Fruit fly (Drosophila melanogaster) whole organism, prepupa: ENCODE measurements around the gene RhoGAP68F.

Experiments
- Blimp-1 ChIP-seq: fragments of 200-800 bp; sonication (Bioruptor generic); optimal IDR thresholded peaks from 3 replicates; lab custom pipeline; 2017; ENCODE audit warnings: missing biosample characterization, missing genetic modification characterization, mild to moderate bottlenecking, moderate library complexity, missing genetic modification reagents
- CG10631 ChIP-seq: fragments of 200-800 bp; sonication (Bioruptor generic); optimal IDR thresholded peaks from 2 replicates; lab custom pipeline; 2016; ENCODE audit warnings: missing biosample characterization, missing genetic modification characterization
- CG11294 ChIP-seq: fragments of 200-800 bp; sonication (Bioruptor generic); IDR thresholded peaks from 2 replicates; pipeline ENCODE4 v1.3.6; 2022; ENCODE audit warnings: missing biosample characterization, missing genetic modification characterization
- CG11762 ChIP-seq: fragments of 200-800 bp; sonication (Bioruptor generic); optimal IDR thresholded peaks from 3 replicates; lab custom pipeline; 2016; ENCODE audit warnings: missing biosample characterization, missing genetic modification characterization; ENCODE audit not compliant: insufficient read depth
- CG11902 ChIP-seq: fragments of 200-800 bp; sonication (Bioruptor generic); optimal IDR thresholded peaks from 3 replicates; lab custom pipeline; 2016; ENCODE audit warnings: missing biosample characterization, missing genetic modification characterization
- CG15336 ChIP-seq: fragments of 200-800 bp; sonication (Bioruptor generic); IDR thresholded peaks from 2 replicates; pipeline ENCODE4 v1.3.6; 2022; ENCODE audit warnings: missing biosample characterization, missing genetic modification characterization
- CG1621 ChIP-seq: fragments of 200-800 bp; sonication (Bioruptor generic); optimal IDR thresholded peaks from 3 replicates; lab custom pipeline; 2018; ENCODE audit warnings: missing biosample characterization, mild to moderate bottlenecking, missing genetic modification characterization
- CG3032 ChIP-seq: fragments of 200-800 bp; optimal IDR thresholded peaks from 2 replicates; lab custom pipeline; 2019; ENCODE audit warnings: missing biosample characterization, mild to moderate bottlenecking, missing genetic modification characterization, moderate library complexity
- CG31627 ChIP-seq: fragments of 200-800 bp; sonication (Bioruptor generic); optimal IDR thresholded peaks from 3 replicates; lab custom pipeline; 2016; ENCODE audit warnings: missing biosample characterization, missing genetic modification characterization
- CG32006 ChIP-seq: fragments of 200-800 bp; sonication (Bioruptor generic); optimal IDR thresholded peaks from 3 replicates; lab custom pipeline; 2017; ENCODE audit warnings: missing biosample characterization, mild to moderate bottlenecking, missing genetic modification characterization
- CG34406 ChIP-seq: fragments of 200-800 bp; sonication (Bioruptor generic); optimal IDR thresholded peaks from 3 replicates; lab custom pipeline; 2016; ENCODE audit warnings: missing biosample characterization, missing genetic modification characterization
- CG3919 ChIP-seq: fragments of 200-800 bp; sonication (Bioruptor generic); optimal IDR thresholded peaks from 3 replicates; lab custom pipeline; 2016; ENCODE audit warnings: missing biosample characterization, missing genetic modification characterization
- CG6276 ChIP-seq: fragments of 200-800 bp; sonication (Bioruptor generic); optimal IDR thresholded peaks from 2 replicates; lab custom pipeline; 2017; ENCODE audit warnings: missing biosample characterization, mild to moderate bottlenecking, missing genetic modification characterization
- CG6792 ChIP-seq: fragments of 200-800 bp; sonication (Bioruptor generic); optimal IDR thresholded peaks from 3 replicates; lab custom pipeline; 2016; ENCODE audit warnings: missing biosample characterization, missing genetic modification characterization
- CG6808 ChIP-seq: fragments of 200-800 bp; sonication (Bioruptor generic); optimal IDR thresholded peaks from 3 replicates; lab custom pipeline; 2017; ENCODE audit warnings: missing biosample characterization, missing genetic modification characterization, mild to moderate bottlenecking, moderate library complexity, missing genetic modification reagents
- CG7368 ChIP-seq: fragments of 200-800 bp; sonication (Bioruptor generic); optimal IDR thresholded peaks from 3 replicates; lab custom pipeline; 2016; ENCODE audit warnings: missing biosample characterization, missing genetic modification characterization
- CG8119 ChIP-seq: fragments of 200-800 bp; sonication (Bioruptor generic); IDR thresholded peaks from 3 replicates; pipeline ENCODE4 v1.3.6; 2022; ENCODE audit warnings: missing biosample characterization, missing genetic modification characterization
- CG8319 ChIP-seq: fragments of 200-800 bp; sonication (Bioruptor generic); optimal IDR thresholded peaks from 3 replicates; lab custom pipeline; 2016; ENCODE audit warnings: missing biosample characterization, missing genetic modification characterization
- CG8632 ChIP-seq: fragments of 200-800 bp; sonication (Bioruptor generic); optimal IDR thresholded peaks from 3 replicates; lab custom pipeline; 2016; ENCODE audit warnings: missing biosample characterization, missing genetic modification characterization
- CG9139 ChIP-seq: fragments of 200-800 bp; sonication (Bioruptor generic); optimal IDR thresholded peaks from 3 replicates; lab custom pipeline; 2017; ENCODE audit warnings: missing biosample characterization, mild to moderate bottlenecking, missing genetic modification characterization
- Eip75B ChIP-seq: fragments of 200-800 bp; sonication (Bioruptor generic); optimal IDR thresholded peaks from 3 replicates; lab custom pipeline; 2016; ENCODE audit warnings: missing biosample characterization, missing genetic modification characterization
- Eip78C ChIP-seq: fragments of 200-800 bp; sonication (Bioruptor generic); peaks from one replicate; lab custom pipeline; 2016; ENCODE audit warnings: missing biosample characterization, missing genetic modification characterization
- Eip93F ChIP-seq: fragments of 200-800 bp; sonication (Bioruptor generic); optimal IDR thresholded peaks from 2 replicates; lab custom pipeline; 2016; ENCODE audit warnings: missing biosample characterization, mild to moderate bottlenecking, missing genetic modification characterization
- Ets21C ChIP-seq: fragments of 200-800 bp; sonication (Bioruptor generic); optimal IDR thresholded peaks from 3 replicates; lab custom pipeline; 2016; ENCODE audit warnings: missing biosample characterization, missing genetic modification characterization
- Gug ChIP-seq: fragments of 200-800 bp; sonication (Bioruptor generic); IDR thresholded peaks from 2 replicates; pipeline ENCODE4 v1.3.6; 2022; ENCODE audit warnings: missing biosample characterization, missing genetic modification characterization
- Hr38 ChIP-seq: sonication (Bioruptor generic); optimal IDR thresholded peaks from 2 replicates; lab custom pipeline; 2016; ENCODE audit warnings: missing biosample characterization, missing genetic modification characterization
- Hr4 ChIP-seq: fragments of 200-800 bp; sonication (Bioruptor generic); optimal IDR thresholded peaks from 3 replicates; lab custom pipeline; 2016; ENCODE audit warnings: missing biosample characterization, missing genetic modification characterization
- Lpt ChIP-seq: fragments of 200-800 bp; sonication (Bioruptor generic); optimal IDR thresholded peaks from 3 replicates; lab custom pipeline; 2016; ENCODE audit warnings: missing biosample characterization, missing genetic modification characterization
- Met ChIP-seq: fragments of 200-800 bp; sonication (Bioruptor generic); optimal IDR thresholded peaks from 3 replicates; lab custom pipeline; 2016; ENCODE audit warnings: missing biosample characterization, missing genetic modification characterization
- OdsH ChIP-seq: fragments of 200-800 bp; sonication (Bioruptor generic); optimal IDR thresholded peaks from 3 replicates; lab custom pipeline; 2016; ENCODE audit warnings: missing biosample characterization, missing genetic modification characterization
- Smox ChIP-seq: fragments of 200-800 bp; sonication (Bioruptor generic); optimal IDR thresholded peaks from 3 replicates; lab custom pipeline; 2016; ENCODE audit warnings: missing biosample characterization, missing genetic modification characterization
- Sox102F ChIP-seq: fragments of 200-800 bp; sonication (Bioruptor generic); optimal IDR thresholded peaks from 2 replicates; lab custom pipeline; 2016; ENCODE audit warnings: missing biosample characterization, mild to moderate bottlenecking, missing genetic modification characterization
- Sox14 ChIP-seq: fragments of 200-800 bp; sonication (Bioruptor generic); optimal IDR thresholded peaks from 3 replicates; lab custom pipeline; 2016; ENCODE audit warnings: missing biosample characterization, missing genetic modification characterization
- Sox15 ChIP-seq: fragments of 200-800 bp; sonication (Bioruptor generic); optimal IDR thresholded peaks from 3 replicates; lab custom pipeline; 2016; ENCODE audit warnings: missing biosample characterization, missing genetic modification characterization
- acj6 ChIP-seq: fragments of 200-800 bp; sonication (Bioruptor generic); optimal IDR thresholded peaks from 3 replicates; lab custom pipeline; 2016; ENCODE audit warnings: missing biosample characterization, missing genetic modification characterization
- cyc ChIP-seq: fragments of 200-800 bp; sonication (Bioruptor generic); optimal IDR thresholded peaks from 3 replicates; lab custom pipeline; 2016; ENCODE audit warnings: missing biosample characterization, missing genetic modification characterization
- dac ChIP-seq: fragments of 200-800 bp; sonication (Bioruptor generic); optimal IDR thresholded peaks from 2 replicates; lab custom pipeline; 2017; ENCODE audit warnings: missing biosample characterization, mild to moderate bottlenecking, missing genetic modification characterization
- dsx ChIP-seq: fragments of 200-800 bp; optimal IDR thresholded peaks from 3 replicates; lab custom pipeline; 2019; ENCODE audit warnings: missing biosample characterization, mild to moderate bottlenecking, missing genetic modification characterization, moderate library complexity; ENCODE audit not compliant: poor library complexity, severe bottlenecking
- eg ChIP-seq: fragments of 200-800 bp; sonication (Bioruptor generic); IDR thresholded peaks from 3 replicates; pipeline ENCODE4 v1.3.6; 2022; ENCODE audit warnings: missing biosample characterization, missing genetic modification characterization
- fd59A ChIP-seq: fragments of 200-800 bp; sonication (Bioruptor generic); optimal IDR thresholded peaks from 2 replicates; lab custom pipeline; 2017; ENCODE audit warnings: missing biosample characterization, mild to moderate bottlenecking, missing genetic modification characterization, missing genetic modification reagents
- fd85E ChIP-seq: fragments of 200-800 bp; sonication (Bioruptor generic); optimal IDR thresholded peaks from 3 replicates; lab custom pipeline; 2016; ENCODE audit warnings: missing biosample characterization, missing genetic modification characterization
- fkh ChIP-seq: fragments of 200-800 bp; sonication (Bioruptor generic); optimal IDR thresholded peaks from 3 replicates; lab custom pipeline; 2017; ENCODE audit warnings: missing biosample characterization, mild to moderate bottlenecking, missing genetic modification characterization, moderate library complexity
- pdm3 ChIP-seq: fragments of 200-800 bp; sonication (Bioruptor generic); optimal IDR thresholded peaks from 3 replicates; lab custom pipeline; 2016; ENCODE audit warnings: missing biosample characterization, missing genetic modification characterization
- salr ChIP-seq, 2 experiments: fragments of 200-800 bp; sonication (Bioruptor generic); optimal IDR thresholded peaks; 3 replicates each; lab custom pipeline; 2016 to 2018; ENCODE audit warnings: missing biosample characterization in 2 of 2, missing genetic modification characterization in 2 of 2, mild to moderate bottlenecking in 1 of 2
- spab ChIP-seq: fragments of 200-800 bp; sonication (Bioruptor generic); optimal IDR thresholded peaks from 2 replicates; lab custom pipeline; 2017; ENCODE audit warnings: missing biosample characterization, mild to moderate bottlenecking, missing genetic modification characterization, missing genetic modification reagents
- ss ChIP-seq, 2 experiments: fragments of 200-800 bp; sonication (Bioruptor generic); optimal IDR thresholded peaks; 2 replicates in 1 of 2; 3 replicates in 1 of 2; lab custom pipeline; 2017 to 2018; ENCODE audit warnings: mild to moderate bottlenecking in 2 of 2, missing biosample characterization in 2 of 2, missing genetic modification characterization in 2 of 2, moderate library complexity in 1 of 2
- vri ChIP-seq: fragments of 200-800 bp; sonication (Bioruptor generic); optimal IDR thresholded peaks from 3 replicates; lab custom pipeline; 2016; ENCODE audit warnings: missing biosample characterization, mild to moderate bottlenecking, missing genetic modification characterization

Gene RhoGAP68F

DNA sequence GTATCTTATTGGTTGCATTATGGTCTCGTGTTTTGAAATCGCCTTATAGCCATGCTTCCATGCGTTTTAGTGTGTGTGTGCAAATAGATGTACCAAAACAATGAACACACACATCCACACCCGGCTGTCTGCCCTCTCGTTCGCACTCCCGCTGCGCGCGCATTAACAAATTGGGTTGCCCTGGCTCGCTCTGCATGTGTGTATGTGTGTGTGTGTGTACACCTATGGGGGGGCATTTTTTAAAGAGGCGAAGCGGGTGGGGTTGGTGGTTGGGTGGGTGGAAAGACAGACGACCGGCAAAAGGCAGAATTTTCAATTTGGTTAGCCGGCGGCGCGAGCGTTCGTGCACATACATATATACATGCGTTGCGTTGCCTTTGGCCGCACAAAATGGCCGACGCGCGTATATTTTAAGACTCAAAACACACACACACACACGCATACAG is 14.5 kb upstream of the RhoGAP68F start (continued):
- no peak for TF ChIP-seq CG32006 (GFP tag; lab: Kevin White, UChicago)
- peak; percentile 62 to 64 for TF ChIP-seq ss (GFP tag; optimal IDR thresholded peaks at IDR 0.05; lab: Kevin White, UChicago)
- TF ChIP-seq CG11902 (GFP tag; lab: Kevin White, UChicago) = no peak
- TF ChIP-seq CG34406 (GFP tag; lab: Kevin White, UChicago) = peak; percentile 20
- no peak for TF ChIP-seq salr (GFP tag; optimal IDR thresholded peaks at IDR 0.05; lab: Kevin White, UChicago)
- peak; percentile 21 for TF ChIP-seq CG3919 (GFP tag; lab: Kevin White, UChicago)
- no peak for TF ChIP-seq eg
- TF ChIP-seq Gug = no peak
- peak; percentile 37 for TF ChIP-seq dsx (GFP tag; lab: Kevin White, UChicago)
- TF ChIP-seq CG11762 (GFP tag; lab: Kevin White, UChicago) = no peak
- TF ChIP-seq CG6808 (GFP tag; lab: Kevin White, UChicago) = peak; percentile 48
- TF ChIP-seq Eip78C (GFP tag; lab: Kevin White, UChicago) = peak; percentile 45
- no peak for TF ChIP-seq fd85E
- peak; percentile 3 for TF ChIP-seq vri (GFP tag; lab: Kevin White, UChicago)
- TF ChIP-seq CG7368 (GFP tag; lab: Kevin White, UChicago) = no peak
- no peak for TF ChIP-seq CG8319 (GFP tag; lab: Kevin White, UChicago)
- TF ChIP-seq Blimp-1 (GFP tag; lab: Kevin White, UChicago) = no peak
- no peak for TF ChIP-seq Smox (GFP tag; lab: Kevin White, UChicago)
- TF ChIP-seq CG8119 (GFP tag; lab: Robert Waterston, UW) = 0 out of 3 replicates have a peak, but pooled peaks have one; percentile 43
- no peak for TF ChIP-seq Hr38 (GFP tag; lab: Kevin White, UChicago)
- no peak for TF ChIP-seq Met (GFP tag; lab: Kevin White, UChicago)

DNA sequence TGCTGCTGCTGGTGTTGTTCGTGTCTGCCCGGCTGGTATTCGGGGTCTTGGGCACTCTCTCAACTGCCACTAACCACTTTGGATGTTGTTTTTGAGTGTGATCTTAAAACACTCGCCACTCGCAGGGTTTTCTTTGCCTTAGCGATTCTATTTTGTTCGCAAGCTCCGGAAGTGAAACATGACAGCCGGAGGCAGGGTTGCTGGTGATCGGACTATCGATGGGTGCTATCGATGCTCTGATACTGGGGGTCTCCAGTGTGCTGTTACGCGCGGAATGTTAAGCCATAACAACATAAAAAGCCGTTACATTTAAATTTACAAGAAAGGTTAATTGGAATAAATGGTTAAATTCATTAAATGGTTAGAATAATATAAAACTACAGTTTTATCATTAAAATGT is 13.7 kb upstream of the RhoGAP68F start, which contains the start of gene yps:
yps (minus strand) TSS at position 176 of the 400 bp plus-strand sequence.
- TF ChIP-seq fd59A (GFP tag; lab: Kevin White, UChicago) = no peak
- TF ChIP-seq CG8632 (GFP tag; lab: Kevin White, UChicago) = peak; percentile 76
- TF ChIP-seq ss (GFP tag; optimal IDR thresholded peaks at IDR 0.05; lab: Kevin White, UChicago) = peak; percentile 75 to 91
- peak; percentile 83 for TF ChIP-seq acj6 (GFP tag; lab: Kevin White, UChicago)
- TF ChIP-seq CG10631 = peak; percentile 54
- TF ChIP-seq Sox102F (GFP tag; lab: Kevin White, UChicago) = peak; percentile 90
- no peak for TF ChIP-seq CG6276 (GFP tag; lab: Kevin White, UChicago)
- TF ChIP-seq CG3919 (GFP tag; lab: Kevin White, UChicago) = peak; percentile 94
- TF ChIP-seq dac (GFP tag; lab: Kevin White, UChicago) = peak; percentile 74
- peak; percentile 55; the same call in 1 of the 2 replicates for TF ChIP-seq CG11294 (GFP tag; lab: Robert Waterston, UW)
- TF ChIP-seq Eip78C (GFP tag; lab: Kevin White, UChicago) = peak; percentile 95
- TF ChIP-seq Sox14 (GFP tag; lab: Kevin White, UChicago) = peak; percentile 67
- peak; percentile 86 for TF ChIP-seq pdm3 (GFP tag; lab: Kevin White, UChicago)
- TF ChIP-seq CG32006 (GFP tag; lab: Kevin White, UChicago) = no peak
- peak; percentile 70 for TF ChIP-seq CG3032
- TF ChIP-seq CG15336 = peak; percentile 46
- peak; percentile 61 for TF ChIP-seq Ets21C (GFP tag; lab: Kevin White, UChicago)
- peak; percentile 0 for TF ChIP-seq Eip93F (GFP tag; lab: Kevin White, UChicago)
- peak; percentile 89 for TF ChIP-seq Eip75B (GFP tag; lab: Kevin White, UChicago)
- no peak for TF ChIP-seq spab (GFP tag; lab: Kevin White, UChicago)
- peak; percentile 84 for TF ChIP-seq CG31627 (GFP tag; lab: Kevin White, UChicago)
- no peak for TF ChIP-seq Hr38 (GFP tag; lab: Kevin White, UChicago)
- TF ChIP-seq CG11902 (GFP tag; lab: Kevin White, UChicago) = no peak
- peak; percentile 86 for TF ChIP-seq CG34406 (GFP tag; lab: Kevin White, UChicago)
- peak; percentile 77 for TF ChIP-seq Blimp-1 (GFP tag; lab: Kevin White, UChicago)
- no peak for TF ChIP-seq Gug
- peak; percentile 54 for TF ChIP-seq dsx (GFP tag; lab: Kevin White, UChicago)
- TF ChIP-seq Lpt (GFP tag; lab: Kevin White, UChicago) = peak; percentile 4
- TF ChIP-seq CG11762 (GFP tag; lab: Kevin White, UChicago) = peak; percentile 49
- peak; percentile 78 for TF ChIP-seq OdsH (GFP tag; lab: Kevin White, UChicago)
- peak; percentile 74 for TF ChIP-seq CG6808 (GFP tag; lab: Kevin White, UChicago)
- TF ChIP-seq CG7368 (GFP tag; lab: Kevin White, UChicago) = peak; percentile 90
- TF ChIP-seq CG8319 (GFP tag; lab: Kevin White, UChicago) = peak; percentile 93
- peak; percentile 85 for TF ChIP-seq CG6792 (GFP tag; lab: Kevin White, UChicago)
- peak; percentile 88 for TF ChIP-seq cyc (GFP tag; lab: Kevin White, UChicago)
- TF ChIP-seq CG1621 (tag; lab: Kevin White, UChicago) = peak; percentile 89
- TF ChIP-seq Hr4 (GFP tag; lab: Kevin White, UChicago) = peak; percentile 52
- TF ChIP-seq fkh (GFP tag; lab: Kevin White, UChicago) = peak; percentile 86
- no peak for TF ChIP-seq Sox15 (GFP tag; lab: Kevin White, UChicago)
- peak; percentile 85 for TF ChIP-seq CG9139
